Worm (Caenorhabditis elegans) whole organism, midembryonic: ENCODE measurements around the gene lgc-25.
A peak's percentile ranks its signal among the peaks of the same experiment; 100 is the strongest.

Experiments
- T22C8.4 ChIP-seq: fragments of 200-800 bp; sonication (Bioruptor generic); IDR thresholded peaks from 2 replicates; pipeline ENCODE4 v1.3.6; 2022; ENCODE audit warnings: missing genetic modification characterization, missing compliant biosample characterization
- cog-1 ChIP-seq: sonication (generic microtip); optimal IDR thresholded peaks from 2 replicates; lab custom pipeline; 2016; ENCODE audit warnings: missing genetic modification characterization, missing compliant biosample characterization
- flt-1 ChIP-seq: fragments of 200-800 bp; sonication (Bioruptor generic); IDR thresholded peaks from 2 replicates; pipeline ENCODE4 v1.3.6; 2022; ENCODE audit warnings: missing genetic modification characterization, missing compliant biosample characterization
- klf-2 ChIP-seq: fragments of 200-800 bp; sonication (Bioruptor generic); conservative IDR thresholded peaks from 2 replicates; pipeline ENCODE4 v1.3.6; 2022; ENCODE audit warnings: missing genetic modification reagents, missing genetic modification characterization, missing compliant biosample characterization
- med-1 ChIP-seq: sonication (generic microtip); optimal IDR thresholded peaks from 2 replicates; lab custom pipeline; 2017; ENCODE audit warnings: missing genetic modification characterization, mild to moderate bottlenecking, missing compliant biosample characterization, antibody characterized with exemption, missing genetic modification reagents; ENCODE audit not compliant: insufficient read depth
- ref-1 ChIP-seq: fragments of 200-800 bp; sonication (Bioruptor generic); conservative IDR thresholded peaks from 2 replicates; pipeline ENCODE4 v1.3.6; 2022; ENCODE audit warnings: missing genetic modification reagents, missing genetic modification characterization, missing compliant biosample characterization
- ztf-23 ChIP-seq: fragments of 200-800 bp; sonication (Bioruptor generic); IDR thresholded peaks from 2 replicates; pipeline ENCODE4 v1.3.6; 2022; ENCODE audit warnings: missing genetic modification reagents, missing genetic modification characterization, missing compliant biosample characterization
- ztf-29 ChIP-seq: fragments of 200-800 bp; sonication (Bioruptor generic); IDR thresholded peaks from 2 replicates; pipeline ENCODE4 v1.3.6; 2022; ENCODE audit warnings: missing genetic modification reagents, missing genetic modification characterization, missing compliant biosample characterization

DNA sequence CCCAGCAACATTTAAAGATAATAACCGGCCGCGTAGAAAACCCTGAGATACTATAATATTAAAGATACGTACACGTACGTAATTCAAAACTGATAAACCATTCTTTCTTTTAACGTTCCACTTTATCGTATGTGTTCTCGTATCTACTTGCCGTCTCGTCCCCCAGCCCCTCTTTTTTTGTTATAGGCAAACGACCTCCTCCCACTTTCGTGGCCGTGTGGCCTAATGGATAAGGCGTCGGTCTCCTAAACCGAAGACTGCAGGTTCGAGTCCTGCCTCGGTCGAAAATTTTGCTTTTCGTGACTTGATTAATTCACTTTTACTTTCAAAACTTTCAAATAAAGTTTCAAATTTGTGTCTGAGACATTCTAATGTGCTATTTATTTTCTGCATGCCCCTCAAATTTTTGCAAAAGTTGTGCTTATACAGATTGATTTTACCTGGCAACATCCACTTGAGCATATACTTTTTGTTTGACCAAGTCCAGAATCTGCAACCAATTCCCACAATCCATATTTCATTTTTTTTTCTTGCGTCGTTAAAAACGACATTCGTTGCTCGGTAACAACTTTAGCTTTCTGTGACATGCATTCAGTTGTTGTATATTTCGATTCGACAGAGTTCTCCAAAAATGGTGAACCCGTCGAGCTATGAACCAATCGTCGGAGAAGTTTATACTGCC, 45.9 kb downstream of the lgc-25 start, which contains the start of gene F28H6.7:
- TF ChIP-seq ztf-23 (GFP tag; lab: Robert Waterston, UW) = peak; percentile 96
- TF ChIP-seq ztf-29 (GFP tag; lab: Robert Waterston, UW) = peak; percentile 96
- peak; percentile 87 for TF ChIP-seq klf-2 (GFP tag; lab: Robert Waterston, UW)
- peak; percentile 98 for TF ChIP-seq flt-1
- TF ChIP-seq ref-1 (GFP tag; lab: Robert Waterston, UW) = peak; percentile 98
- TF ChIP-seq cog-1 (tag; lab: Kevin White, UChicago) = peak; percentile 12
- TF ChIP-seq T22C8.4 (GFP tag; lab: Robert Waterston, UW) = peak; percentile 92
- peak; percentile 60 for TF ChIP-seq med-1 (GFP tag; lab: Kevin White, UChicago)
